Worm (Caenorhabditis elegans): ENCODE results near the gene egl-17.

Gene egl-17

ce11 chrX:489635-490105, at the start of gene egl-17 (continued):
- no peak for TF ChIP-seq Y95B8A.8 (GFP tag; IDR thresholded peaks at IDR 0.05)
- peak; percentile 98 for TF ChIP-seq rpc-1 (optimal IDR thresholded peaks at IDR 0.05)
- peak; percentile 99 for TF ChIP-seq rpc-1 (tag; optimal IDR thresholded peaks at IDR 0.05)
- TF ChIP-seq ztf-25 (GFP tag; IDR thresholded peaks at IDR 0.05), result peak; percentile 94
- TF ChIP-seq cebp-1 (GFP tag; IDR thresholded peaks at IDR 0.05), result no peak
- TF ChIP-seq cebp-1 (tag; optimal IDR thresholded peaks at IDR 0.05), result peak; percentile 82
- TF ChIP-seq fkh-3 (tag; optimal IDR thresholded peaks at IDR 0.05), result peak; percentile 68
- TF ChIP-seq Y56A3A.18 (GFP tag; IDR thresholded peaks at IDR 0.05), result peak; percentile 85
- TF ChIP-seq ekl-4 (GFP tag; IDR thresholded peaks at IDR 0.05), result peak; percentile 79; the same call in 1 of the 2 replicates
- TF ChIP-seq egl-18 (GFP tag; IDR thresholded peaks at IDR 0.05), result peak; percentile 75; the same call in 1 of the 2 replicates
- TF ChIP-seq aptf-2 (GFP tag; conservative IDR thresholded peaks at IDR 0.05), result 0 out of 2 replicates have a peak, but pooled peaks have one; percentile 26
- peak; percentile 83 for TF ChIP-seq repo-1 (tag; optimal IDR thresholded peaks at IDR 0.05)
- TF ChIP-seq nhr-90 (tag; optimal IDR thresholded peaks at IDR 0.05), result peak; percentile 96
- peak; percentile 94 for TF ChIP-seq die-1 (tag; optimal IDR thresholded peaks at IDR 0.05)
- TF ChIP-seq sea-2 (GFP tag; IDR thresholded peaks at IDR 0.05), result no peak
- TF ChIP-seq hmg-1.2 (GFP tag; IDR thresholded peaks at IDR 0.05), result peak; percentile 86
- TF ChIP-seq unc-130 (GFP tag; optimal IDR thresholded peaks at IDR 0.05), result peak; percentile 58
- peak; percentile 84 for TF ChIP-seq ZK185.1 (tag; optimal IDR thresholded peaks at IDR 0.05; ENCODE audit: poor library complexity, severe bottlenecking)
- 0 out of 2 replicates have a peak, but pooled peaks have one; percentile 11 for TF ChIP-seq F33H1.4 (GFP tag; IDR thresholded peaks at IDR 0.05)
- peak; percentile 88 for TF ChIP-seq ccch-3 (GFP tag; optimal IDR thresholded peaks at IDR 0.05)
- TF ChIP-seq T07F8.4 (tag; optimal IDR thresholded peaks at IDR 0.05), result peak; percentile 77
- peak; percentile 87 for TF ChIP-seq ztf-28 (GFP tag; IDR thresholded peaks at IDR 0.05)
- peak; percentile 42; the same call in 1 of the 2 replicates for TF ChIP-seq hsf-1 (GFP tag; IDR thresholded peaks at IDR 0.05)
- TF ChIP-seq gei-17 (GFP tag; optimal IDR thresholded peaks at IDR 0.05), result peak; percentile 75
- TF ChIP-seq F57A8.1 (GFP tag; optimal IDR thresholded peaks at IDR 0.05), result peak; percentile 72
- TF ChIP-seq madf-10 (tag; optimal IDR thresholded peaks at IDR 0.05), result peak; percentile 88
- peak; percentile 98 for TF ChIP-seq him-1 (tag; optimal IDR thresholded peaks at IDR 0.05)
- TF ChIP-seq ceh-40 (GFP tag; IDR thresholded peaks at IDR 0.05), result peak; percentile 88
- TF ChIP-seq nfya-2 (GFP tag; IDR thresholded peaks at IDR 0.05), result 0 out of 2 replicates have a peak, but pooled peaks have one; percentile 10
- peak; percentile 88 for TF ChIP-seq egl-44 (GFP tag; IDR thresholded peaks at IDR 0.05)
- peak; percentile 87 for TF ChIP-seq rcor-1 (GFP tag; IDR thresholded peaks at IDR 0.05)
- peak; percentile 91 for TF ChIP-seq snpc-1.3 (tag; optimal IDR thresholded peaks at IDR 0.05; ENCODE audit: insufficient read depth)
- TF ChIP-seq K11D2.4 (GFP tag; IDR thresholded peaks at IDR 0.05), result peak; percentile 66
- TF ChIP-seq attf-3 (GFP tag; conservative IDR thresholded peaks at IDR 0.05), result peak; percentile 44; the same call in 1 of the 2 replicates
- TF ChIP-seq atf-7 (tag; optimal IDR thresholded peaks at IDR 0.05), result peak; percentile 69
- peak; percentile 58 for TF ChIP-seq F57C9.4 (tag; optimal IDR thresholded peaks at IDR 0.05)
- peak; percentile 68 for TF ChIP-seq lir-1 (GFP tag; conservative IDR thresholded peaks at IDR 0.05)
- no peak for TF ChIP-seq F37B4.10 (GFP tag; IDR thresholded peaks at IDR 0.05)
- no peak for TF ChIP-seq lag-1 (GFP tag; IDR thresholded peaks at IDR 0.05)
- peak; percentile 79 for TF ChIP-seq snpc-4 (GFP tag; optimal IDR thresholded peaks at IDR 0.05)
- peak; percentile 41 to 79 (median 75) for TF ChIP-seq snpc-4 (tag; optimal IDR thresholded peaks at IDR 0.05)
- TF ChIP-seq tbp1 (GFP tag; optimal IDR thresholded peaks at IDR 0.05), result peak; percentile 95
- no peak for TF ChIP-seq unc-62 (GFP tag; optimal IDR thresholded peaks at IDR 0.05)
- TF ChIP-seq ets-4 (GFP tag; optimal IDR thresholded peaks at IDR 0.05), result peak; percentile 75
- TF ChIP-seq hlh-26 (GFP tag; conservative IDR thresholded peaks at IDR 0.05), result no peak
- TF ChIP-seq F55B11.4 (tag; optimal IDR thresholded peaks at IDR 0.05; ENCODE audit: borderline replicate concordance, insufficient read depth), result no peak
- TF ChIP-seq lin-40 (tag; optimal IDR thresholded peaks at IDR 0.05), result peak; percentile 83
- peak; percentile 78 for TF ChIP-seq D2030.7 (GFP tag; IDR thresholded peaks at IDR 0.05)
- TF ChIP-seq F39B2.1 (GFP tag; IDR thresholded peaks at IDR 0.05), result no peak

Measured in whole organism, young adult.